Worm (Caenorhabditis elegans): Measurements from ENCODE around the gene his-16.

DNA sequence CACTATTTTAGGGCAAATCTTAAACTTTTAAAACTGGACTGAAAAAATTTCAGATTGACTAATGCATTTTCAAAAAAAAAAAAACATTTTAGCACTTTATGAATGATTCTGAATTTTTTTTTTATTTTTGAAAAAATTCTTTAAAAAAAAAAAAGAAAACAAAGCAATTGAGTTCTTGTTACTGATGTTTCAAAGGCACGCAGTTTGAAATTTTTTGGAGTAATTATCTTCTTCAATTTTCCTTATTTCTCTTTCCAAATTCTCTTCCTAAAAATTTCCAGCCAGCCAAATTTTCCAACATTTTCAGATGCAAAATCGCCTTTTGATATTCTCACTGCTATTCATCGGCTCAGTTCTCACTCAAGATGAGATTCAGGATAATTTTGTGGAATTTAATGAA, 34.1 kb upstream of the his-16 start, which contains the start of gene F08G2.8:
- TF ChIP-seq unc-62 (GFP tag; optimal IDR thresholded peaks at IDR 0.05) (no peak), ces-1 (GFP tag; optimal IDR thresholded peaks at IDR 0.05) (no peak), lin-13 (tag; optimal IDR thresholded peaks at IDR 0.05) (no peak), nhr-28 (tag; optimal IDR thresholded peaks at IDR 0.05) (no peak), snpc-4 (tag; optimal IDR thresholded peaks at IDR 0.05) (no peak), pha-4 (tag; optimal IDR thresholded peaks at IDR 0.05) (no peak)
